Worm (Caenorhabditis elegans) whole organism, L1 larva: ENCODE results near the gene F48F7.3.

Experiments
- aly-2 ChIP-seq: fragments of 150-350 bp; optimal IDR thresholded peaks from 2 replicates; lab custom pipeline; 2014; ENCODE audit warnings: missing biosample characterization, missing genetic modification characterization
- ama-1 ChIP-seq: fragments of 150-350 bp; optimal IDR thresholded peaks from 2 replicates; lab custom pipeline; 2014
- lin-35 ChIP-seq, 2 experiments: fragments of 150-350 bp; optimal IDR thresholded peaks; 2 replicates each; lab custom pipeline; 2014; ENCODE audit warnings: missing biosample characterization in 2 of 2, missing genetic modification characterization in 2 of 2, missing genetic modification reagents in 2 of 2
- nhr-77 ChIP-seq: fragments of 150-350 bp; optimal IDR thresholded peaks from 2 replicates; lab custom pipeline; 2014; ENCODE audit warnings: missing biosample characterization, missing genetic modification characterization

ce11 chrX:13948167-13948566 lies 15.1 kb upstream of the F48F7.3 start:
- TF ChIP-seq lin-35 (GFP tag; optimal IDR thresholded peaks at IDR 0.05; lab: Kevin White, UChicago): no peak
- TF ChIP-seq nhr-77 (tag; lab: Kevin White, UChicago): no peak
- TF ChIP-seq ama-1 (lab: Kevin White, UChicago): no peak
- TF ChIP-seq aly-2 (tag; lab: Kevin White, UChicago): no peak
